Worm (Caenorhabditis elegans) whole organism, L2 larva: Measurements from ENCODE around the gene ZK1236.1.

Source experiments
- ceh-82 ChIP-seq: fragments of 150-350 bp; optimal IDR thresholded peaks from 2 replicates; lab custom pipeline; 2014; ENCODE audit warnings: missing biosample characterization, missing genetic modification characterization
- nhr-10 ChIP-seq: sonication (generic microtip); optimal IDR thresholded peaks from 2 replicates; lab custom pipeline; 2017; ENCODE audit warnings: missing biosample characterization, missing genetic modification characterization
- nhr-11 ChIP-seq: fragments of 150-350 bp; optimal IDR thresholded peaks from 2 replicates; lab custom pipeline; 2014; ENCODE audit warnings: missing biosample characterization, missing genetic modification characterization
- nhr-129 ChIP-seq: fragments of 150-350 bp; optimal IDR thresholded peaks from 2 replicates; lab custom pipeline; 2014; ENCODE audit warnings: missing biosample characterization, missing genetic modification characterization
- unc-55 ChIP-seq: fragments of 150-350 bp; sonication (generic microtip); optimal IDR thresholded peaks from 3 replicates; lab custom pipeline; 2014; ENCODE audit warnings: missing biosample characterization, missing genetic modification reagents, missing genetic modification characterization

DNA sequence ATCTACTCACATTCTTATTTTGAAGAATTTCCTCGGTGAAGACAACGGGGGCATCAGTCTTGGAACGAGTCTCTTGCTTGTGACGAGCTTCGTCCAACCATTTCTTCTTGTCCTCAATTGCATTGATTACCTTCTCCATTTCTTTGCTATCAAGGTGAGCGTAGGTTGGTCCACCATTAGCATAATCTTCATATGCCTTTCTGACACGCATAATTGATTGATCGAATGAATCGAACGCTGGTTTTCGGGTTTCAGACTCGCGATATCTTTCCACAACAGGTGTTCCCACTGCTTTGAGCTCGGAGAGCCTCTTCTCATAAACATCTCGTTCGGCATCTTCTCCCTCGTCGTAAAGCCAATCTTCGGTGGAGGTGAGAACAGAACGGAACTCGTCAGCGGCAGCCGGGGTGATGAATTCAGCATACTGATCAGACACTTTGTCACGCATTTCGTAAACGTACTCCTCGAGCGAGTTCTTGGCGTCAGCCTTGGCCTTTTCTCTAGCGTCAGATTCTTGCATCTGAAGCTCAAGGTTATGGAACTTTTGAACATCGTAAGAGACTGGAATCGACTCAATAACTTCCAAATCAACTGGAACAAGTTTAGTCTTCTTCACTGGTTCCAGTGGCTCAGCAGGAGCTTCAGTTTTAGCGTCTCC lies 15.5 kb downstream of the ZK1236.1 start:
- no peak for TF ChIP-seq nhr-129 (tag; lab: Kevin White, UChicago)
- no peak for TF ChIP-seq nhr-10
- TF ChIP-seq ceh-82 (tag; lab: Kevin White, UChicago): no peak
- TF ChIP-seq unc-55 (GFP tag; lab: Kevin White, UChicago): no peak
- TF ChIP-seq nhr-11 (tag; lab: Kevin White, UChicago): no peak
